Fruit fly (Drosophila melanogaster) ovary, adult (tissue): Measurements from ENCODE around the gene CG17121.

Experiments
- CG17801 ChIP-seq: fragments of 200-800 bp; optimal IDR thresholded peaks from 2 replicates; lab custom pipeline; 2019; ENCODE audit warnings: missing biosample characterization, mild to moderate bottlenecking, missing genetic modification characterization, moderate library complexity; ENCODE audit not compliant: partially characterized antibody

Gene CG17121

dm6 chr3R:23048089-23048689 lies at the start of gene CG17121:
Gene CG17121 (minus strand): TSS chr3R:23048214.
- TF ChIP-seq CG17801 (GFP tag; lab: Kevin White, UChicago): no peak

- TF ChIP-seq CG17801 (GFP tag; lab: Kevin White, UChicago): no peak
Measured at dm6 chr3R:23097197-23097809, 49.3 kb upstream of the CG17121 start, which contains the start of gene CG6733. Gene CG6733 (plus strand): TSS chr3R:23097728.

dm6 chr3R:23095346-23095745 lies 47.3 kb upstream of the CG17121 start, which contains the start of gene CG17109:
Gene CG17109 (plus strand): TSS chr3R:23095690.
- no peak for TF ChIP-seq CG17801 (GFP tag; lab: Kevin White, UChicago)

dm6 chr3R:23091586-23092228 lies 43.7 kb upstream of the CG17121 start, which contains the start of the genes CG17110 and CG6726:
Gene CG17110 (plus strand): TSS chr3R:23091724.
Gene CG6726 (plus strand): TSS chr3R:23091724.
- TF ChIP-seq CG17801 (GFP tag; lab: Kevin White, UChicago): peak; percentile 46

dm6 chr3R:23088252-23088651 lies 40.2 kb upstream of the CG17121 start:
- TF ChIP-seq CG17801 (GFP tag; lab: Kevin White, UChicago): no peak

- no peak for TF ChIP-seq CG17801 (GFP tag; lab: Kevin White, UChicago)
Measured at dm6 chr3R:23081265-23081664, 33.3 kb upstream of the CG17121 start.

- TF ChIP-seq CG17801 (GFP tag; lab: Kevin White, UChicago): no peak
Measured at dm6 chr3R:23074480-23074879, 26.5 kb upstream of the CG17121 start.

dm6 chr3R:23067209-23067826 lies 19.3 kb upstream of the CG17121 start, which contains the start of gene CG17111:
Gene CG17111 (minus strand): TSS chr3R:23067259.
- no peak for TF ChIP-seq CG17801 (GFP tag; lab: Kevin White, UChicago)

dm6 chr3R:23061209-23061608 lies 13.2 kb upstream of the CG17121 start, which contains the start of the genes sav and Ublcp1:
Gene sav (minus strand): TSS chr3R:23061304.
Gene Ublcp1 (plus strand): TSS chr3R:23061493.
- peak; percentile 50 for TF ChIP-seq CG17801 (GFP tag; lab: Kevin White, UChicago)

- TF ChIP-seq CG17801 (GFP tag; lab: Kevin White, UChicago): no peak
Measured at dm6 chr3R:23060166-23060565, 12.2 kb upstream of the CG17121 start.

- no peak for TF ChIP-seq CG17801 (GFP tag; lab: Kevin White, UChicago)
Measured at dm6 chr3R:23058858-23059257, 10.8 kb upstream of the CG17121 start, which contains the start of gene Ctns. Gene Ctns (minus strand): TSS chr3R:23058958.

dm6 chr3R:23057390-23057789 lies 9.4 kb upstream of the CG17121 start:
- TF ChIP-seq CG17801 (GFP tag; lab: Kevin White, UChicago): no peak

dm6 chr3R:23056753-23057152 lies 8.7 kb upstream of the CG17121 start:
- no peak for TF ChIP-seq CG17801 (GFP tag; lab: Kevin White, UChicago)

- no peak for TF ChIP-seq CG17801 (GFP tag; lab: Kevin White, UChicago)
Measured at dm6 chr3R:23056113-23056512, 8.1 kb upstream of the CG17121 start.

- TF ChIP-seq CG17801 (GFP tag; lab: Kevin White, UChicago): no peak
Measured at dm6 chr3R:23053936-23054335, 5.9 kb upstream of the CG17121 start, which contains the start of gene p53. Gene p53 (minus strand): TSS chr3R:23054082.
